Fruit fly (Drosophila melanogaster) whole organism, adult: ENCODE results near the gene CG16779.

Experiments
- CG1620 ChIP-seq: fragments of 200-800 bp; sonication (Bioruptor generic); optimal IDR thresholded peaks from 2 replicates; lab custom pipeline; 2016; ENCODE audit warnings: missing biosample characterization, missing genetic modification characterization
- Hr96 ChIP-seq: fragments of 200-800 bp; sonication (Bioruptor generic); optimal IDR thresholded peaks from 2 replicates; lab custom pipeline; 2016; ENCODE audit warnings: missing biosample characterization, missing genetic modification characterization
- Mnt ChIP-seq: fragments of 200-800 bp; sonication (Bioruptor generic); optimal IDR thresholded peaks from 2 replicates; lab custom pipeline; 2016; ENCODE audit warnings: missing biosample characterization, mild to moderate bottlenecking, missing genetic modification characterization
- cnc ChIP-seq, 2 experiments: fragments of >200 bp; optimal IDR thresholded peaks; 2 replicates each; lab custom pipeline; 2017
- tj ChIP-seq: fragments of 200-800 bp; sonication (Bioruptor generic); optimal IDR thresholded peaks from 3 replicates; lab custom pipeline; 2017; ENCODE audit warnings: missing biosample characterization, mild to moderate bottlenecking, missing genetic modification characterization, moderate library complexity
- toe ChIP-seq: fragments of 200-800 bp; sonication (Bioruptor generic); optimal IDR thresholded peaks from 2 replicates; lab custom pipeline; 2016; ENCODE audit warnings: missing biosample characterization, missing genetic modification characterization

DNA sequence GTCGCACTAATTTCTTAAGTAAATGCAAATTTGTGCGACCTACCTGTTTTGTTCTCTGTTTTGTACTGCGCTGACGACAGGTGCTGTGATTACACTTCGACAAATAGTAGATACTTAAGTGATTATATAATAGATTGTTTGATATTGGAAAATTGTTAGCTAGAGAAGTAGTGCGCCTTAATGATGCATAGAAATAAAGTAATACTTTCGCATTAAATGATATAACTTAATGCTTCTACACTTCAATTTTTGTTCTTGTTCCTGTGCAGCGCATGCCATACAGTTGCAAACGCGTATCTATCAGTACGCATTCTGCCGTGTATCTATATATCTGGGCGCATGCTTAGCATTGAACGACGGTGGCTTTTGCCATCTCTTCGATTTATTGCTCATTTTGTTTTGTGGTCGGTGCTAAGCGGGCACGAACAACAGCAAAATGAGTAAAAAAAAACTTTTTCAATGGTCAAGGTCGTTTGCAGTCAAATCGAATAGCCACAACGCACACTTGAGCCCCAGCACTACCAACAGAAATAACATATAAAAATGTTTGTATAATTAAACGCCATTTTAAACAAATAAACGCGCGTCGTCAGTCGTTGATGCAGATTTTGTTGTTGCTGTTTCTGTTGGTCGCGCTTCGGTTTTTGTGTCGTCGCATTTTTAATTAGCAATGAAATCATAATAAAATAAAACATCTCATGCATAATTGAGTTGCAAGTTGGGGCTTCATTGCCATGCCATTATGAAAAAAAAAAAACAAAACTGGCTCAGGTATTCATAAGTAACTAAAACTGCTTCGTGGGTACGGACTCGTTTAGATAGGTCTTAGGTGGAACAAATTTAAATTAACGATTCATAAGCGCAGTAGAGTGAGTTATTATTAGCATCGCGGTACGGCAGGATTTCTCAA, 62.9 kb downstream of the CG16779 start:
- TF ChIP-seq tj (GFP tag; lab: Kevin White, UChicago), result no peak
- TF ChIP-seq Hr96 (GFP tag; lab: Kevin White, UChicago), result no peak
- no peak for TF ChIP-seq CG1620 (GFP tag; lab: Kevin White, UChicago)
- peak; percentile 5 for TF ChIP-seq Mnt (GFP tag; lab: Kevin White, UChicago)
- no peak for TF ChIP-seq cnc (optimal IDR thresholded peaks at IDR 0.05; lab: Kevin White, UChicago)
- TF ChIP-seq toe (GFP tag; lab: Kevin White, UChicago), result no peak
